Worm (Caenorhabditis elegans): Measurements from ENCODE around the gene rer-1.

DNA sequence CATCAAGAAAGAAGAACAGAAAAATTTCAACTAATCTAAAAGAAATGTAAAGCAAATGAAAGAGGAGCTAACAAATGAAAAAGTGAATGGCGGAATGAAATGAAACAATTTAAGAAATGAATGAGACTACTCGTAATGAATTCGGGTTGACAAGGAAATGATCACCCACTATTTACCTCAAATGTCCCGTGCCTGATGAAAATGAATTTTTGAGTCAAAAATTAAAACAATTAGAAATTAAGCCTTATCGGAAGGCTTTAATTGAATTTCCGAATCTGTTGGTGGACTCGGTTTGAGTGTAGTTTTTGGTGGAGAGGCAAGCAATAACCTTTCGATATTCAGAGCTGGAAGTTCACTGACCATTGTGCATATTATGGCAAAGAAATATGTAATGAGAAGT lies 37.8 kb downstream of the rer-1 start:
- TF ChIP-seq tra-4 (tag; optimal IDR thresholded peaks at IDR 0.05): no peak
- TF ChIP-seq ama-1 (optimal IDR thresholded peaks at IDR 0.05): no peak
- TF ChIP-seq B0310.2 (tag; optimal IDR thresholded peaks at IDR 0.05): no peak
- no peak for TF ChIP-seq ets-7 (tag; optimal IDR thresholded peaks at IDR 0.05)
- no peak for TF ChIP-seq sea-1 (GFP tag; conservative IDR thresholded peaks at IDR 0.05)
- no peak for TF ChIP-seq hmg-4 (GFP tag; optimal IDR thresholded peaks at IDR 0.05)
- TF ChIP-seq tbx-37 (GFP tag; conservative IDR thresholded peaks at IDR 0.05): no peak
- TF ChIP-seq hmbx-1 (tag; optimal IDR thresholded peaks at IDR 0.05): no peak
- TF ChIP-seq hnd-1 (tag; optimal IDR thresholded peaks at IDR 0.05): no peak
- TF ChIP-seq aly-1 (tag; optimal IDR thresholded peaks at IDR 0.05): no peak
- no peak for TF ChIP-seq flt-1 (GFP tag; IDR thresholded peaks at IDR 0.05)
- TF ChIP-seq ceh-13 (GFP tag; optimal IDR thresholded peaks at IDR 0.05): no peak
- no peak for TF ChIP-seq scrt-1 (GFP tag; IDR thresholded peaks at IDR 0.05)

Data from whole organism, early embryonic.